Worm (Caenorhabditis elegans) whole organism, L4/young adult: ENCODE measurements around the gene pbs-3.

Experiments
- W03F9.2 ChIP-seq: fragments of 150-350 bp; optimal IDR thresholded peaks from 2 replicates; lab custom pipeline; 2014; ENCODE audit warnings: missing biosample characterization, missing genetic modification characterization
- dao-5 ChIP-seq: sonication (generic microtip); optimal IDR thresholded peaks from 2 replicates; lab custom pipeline; 2016; ENCODE audit warnings: missing genotype, missing genetic modification characterization, moderate library complexity, missing compliant biosample characterization
- him-1 ChIP-seq: sonication (generic microtip); optimal IDR thresholded peaks from 2 replicates; lab custom pipeline; 2016; ENCODE audit warnings: missing genotype, missing genetic modification reagents, missing genetic modification characterization, missing compliant biosample characterization

The pbs-3 gene

ce11 chrII:4981682-4982404, 26.6 kb upstream of the pbs-3 start:
- TF ChIP-seq dao-5 (tag; lab: Kevin White, UChicago), result no peak
- no peak for TF ChIP-seq him-1 (tag; lab: Kevin White, UChicago)
- no peak for TF ChIP-seq W03F9.2 (tag; lab: Kevin White, UChicago)

ce11 chrII:4975311-4975710, 20.1 kb upstream of the pbs-3 start:
- TF ChIP-seq dao-5 (tag; lab: Kevin White, UChicago) (no peak), him-1 (tag; lab: Kevin White, UChicago) (no peak), W03F9.2 (tag; lab: Kevin White, UChicago) (no peak)

- TF ChIP-seq dao-5 (tag; lab: Kevin White, UChicago) (no peak), W03F9.2 (tag; lab: Kevin White, UChicago) (no peak), him-1 (tag; lab: Kevin White, UChicago) (no peak)
Measured at ce11 chrII:4974448-4974951, 19.3 kb upstream of the pbs-3 start.

- TF ChIP-seq W03F9.2 (tag; lab: Kevin White, UChicago), result no peak
- TF ChIP-seq him-1 (tag; lab: Kevin White, UChicago), result no peak
- TF ChIP-seq dao-5 (tag; lab: Kevin White, UChicago), result no peak
Measured at ce11 chrII:4968863-4969262, 13.6 kb upstream of the pbs-3 start, which contains the start of gene shc-2. shc-2 (plus strand) TSS chrII:4969163.

- TF ChIP-seq him-1 (tag; lab: Kevin White, UChicago) (no peak), dao-5 (tag; lab: Kevin White, UChicago) (no peak), W03F9.2 (tag; lab: Kevin White, UChicago) (no peak)
Measured at ce11 chrII:4967636-4968035, 12.4 kb upstream of the pbs-3 start.

- TF ChIP-seq dao-5 (tag; lab: Kevin White, UChicago) (no peak), W03F9.2 (tag; lab: Kevin White, UChicago) (no peak), him-1 (tag; lab: Kevin White, UChicago) (no peak)
Measured at ce11 chrII:4966576-4966975, 11.3 kb upstream of the pbs-3 start.

- TF ChIP-seq him-1 (tag; lab: Kevin White, UChicago) (no peak), dao-5 (tag; lab: Kevin White, UChicago) (no peak), W03F9.2 (tag; lab: Kevin White, UChicago) (peak; percentile 9)
Measured at ce11 chrII:4960690-4961089, 5.5 kb upstream of the pbs-3 start.

- no peak for TF ChIP-seq him-1 (tag; lab: Kevin White, UChicago)
- no peak for TF ChIP-seq dao-5 (tag; lab: Kevin White, UChicago)
- TF ChIP-seq W03F9.2 (tag; lab: Kevin White, UChicago), result no peak
Measured at ce11 chrII:4959719-4960118, 4.5 kb upstream of the pbs-3 start, which contains the start of gene ulp-2. ulp-2 (minus strand) TSS chrII:4959876.

- TF ChIP-seq W03F9.2 (tag; lab: Kevin White, UChicago), result no peak
- no peak for TF ChIP-seq dao-5 (tag; lab: Kevin White, UChicago)
- no peak for TF ChIP-seq him-1 (tag; lab: Kevin White, UChicago)
Measured at ce11 chrII:4954099-4954959, 898 bp downstream of the pbs-3 start.

ce11 chrII:4953289-4953688, 1.9 kb downstream of the pbs-3 start, which contains the start of gene ndx-3:
ndx-3 (plus strand) TSS chrII:4953589.
- TF ChIP-seq dao-5 (tag; lab: Kevin White, UChicago) (no peak), W03F9.2 (tag; lab: Kevin White, UChicago) (no peak)

ce11 chrII:4949380-4949950, 5.8 kb downstream of the pbs-3 start, which contains the start of the genes try-1 and zyg-12:
try-1 (minus strand) TSS chrII:4949527.
zyg-12 (plus strand) TSS chrII:4949900.
- TF ChIP-seq dao-5 (tag; lab: Kevin White, UChicago) (no peak), W03F9.2 (tag; lab: Kevin White, UChicago) (no peak), him-1 (tag; lab: Kevin White, UChicago) (no peak)

- TF ChIP-seq him-1 (tag; lab: Kevin White, UChicago) (no peak), dao-5 (tag; lab: Kevin White, UChicago) (no peak), W03F9.2 (tag; lab: Kevin White, UChicago) (no peak)
Measured at ce11 chrII:4948118-4948517, 7.1 kb downstream of the pbs-3 start.

- no peak for TF ChIP-seq dao-5 (tag; lab: Kevin White, UChicago)
- no peak for TF ChIP-seq W03F9.2 (tag; lab: Kevin White, UChicago)
Measured at ce11 chrII:4946775-4947174, 8.5 kb downstream of the pbs-3 start.
